Fruit fly (Drosophila melanogaster): Measurements from ENCODE around the gene UQCR-C2.

DNA sequence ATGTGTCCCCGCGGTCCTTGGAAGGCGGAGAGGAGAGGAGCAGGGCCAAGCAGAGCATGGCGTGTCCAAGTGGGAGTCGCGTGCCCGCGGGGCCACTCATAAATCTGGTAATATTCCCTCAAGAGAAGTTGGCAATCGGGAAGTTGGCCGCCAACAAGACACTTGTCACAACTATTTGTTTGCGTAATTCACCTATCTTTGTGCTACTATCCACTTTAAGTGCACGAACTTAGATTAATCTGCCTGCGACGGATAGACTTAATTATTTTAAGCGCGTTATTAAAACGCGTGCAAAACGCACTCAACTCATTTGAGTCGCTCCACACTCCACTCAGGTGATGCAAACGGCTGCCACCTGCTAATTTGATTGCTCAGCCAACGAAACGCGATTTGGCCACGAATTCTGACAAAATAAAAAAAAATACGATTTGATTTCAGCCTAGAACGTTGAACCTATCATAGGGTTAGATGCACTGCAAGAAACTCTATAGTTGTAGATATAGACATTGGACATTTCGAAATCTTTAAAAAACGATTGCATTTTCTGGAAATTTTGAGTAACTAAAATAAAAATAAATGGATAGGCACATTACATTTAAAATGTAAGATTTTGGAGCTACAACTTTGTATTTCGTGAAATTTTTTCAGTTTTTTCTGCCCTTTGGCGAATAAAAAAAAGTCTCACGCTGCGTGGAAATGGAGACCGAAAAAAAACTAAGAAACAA is 12.7 kb upstream of the UQCR-C2 start:
- TF ChIP-seq CG8478 (optimal IDR thresholded peaks at IDR 0.05): no peak
- TF ChIP-seq CTCF (optimal IDR thresholded peaks at IDR 0.05): no peak
